Fruit fly (Drosophila melanogaster): Measurements from ENCODE around the gene CG31104.

The CG31104 gene

DNA sequence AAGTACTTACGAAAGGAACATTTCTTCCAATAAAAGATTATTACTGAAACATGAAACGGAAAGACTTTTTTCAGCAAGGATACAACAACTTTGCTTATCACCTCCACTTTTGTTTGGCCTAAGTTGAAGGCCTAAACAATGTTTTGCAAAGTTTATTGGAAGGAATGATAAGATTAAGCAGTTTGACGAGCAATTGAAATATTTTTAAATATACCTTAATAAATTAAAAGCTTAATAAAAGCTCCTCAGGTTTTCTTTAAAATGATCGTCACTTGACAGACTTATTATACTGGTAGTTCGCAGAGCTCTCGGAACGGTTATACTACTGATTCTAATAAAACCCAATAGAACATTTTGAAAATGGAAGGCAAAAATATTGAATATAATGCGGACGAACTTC is at the start of gene CG31104:
Gene CG31104 (plus strand): TSS at position 301 of the 400 bp plus-strand sequence.
- TF ChIP-seq noc (tag; optimal IDR thresholded peaks at IDR 0.05) = no peak

DNA sequence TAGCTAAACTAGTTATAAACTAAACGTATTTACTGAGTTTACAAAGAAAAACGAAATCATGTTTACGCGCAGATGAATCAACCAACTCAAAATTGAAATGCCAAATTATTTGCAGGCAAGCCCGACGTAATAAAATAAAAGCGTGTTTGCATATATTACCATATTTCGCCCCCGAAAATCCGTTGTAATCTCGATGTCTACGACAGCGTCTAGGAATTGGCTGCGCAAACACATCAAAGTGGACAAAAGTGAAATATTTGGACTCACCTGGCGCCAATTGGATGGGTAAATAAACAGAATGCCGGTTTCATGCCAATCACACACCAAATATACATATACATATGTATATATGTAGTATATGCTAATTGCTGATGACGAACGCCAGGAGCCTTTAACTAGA is 49.2 kb upstream of the CG31104 start:
- no peak for TF ChIP-seq noc (tag; optimal IDR thresholded peaks at IDR 0.05)

DNA sequence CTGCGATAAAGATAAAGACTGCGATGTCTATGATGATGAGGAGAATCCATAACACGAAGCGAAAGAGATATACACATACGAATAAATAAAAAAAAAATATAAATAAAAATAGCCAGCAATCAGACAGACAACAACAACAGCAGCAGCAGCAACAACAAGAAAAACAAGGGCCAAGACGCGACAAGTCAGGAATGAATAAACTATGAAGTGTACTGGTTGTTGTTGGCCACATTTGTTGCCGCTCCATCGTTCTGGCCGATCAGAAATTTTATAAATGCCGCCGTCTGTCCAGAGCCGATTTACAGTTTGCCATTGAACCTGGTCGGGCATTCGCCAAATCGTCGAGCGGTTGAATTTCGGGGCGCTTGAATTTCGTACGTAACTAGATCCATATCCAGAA is 48.0 kb upstream of the CG31104 start, which contains the start of gene Jhbp7:
Gene Jhbp7 (plus strand): TSS at position 301 of the 400 bp plus-strand sequence.
- TF ChIP-seq noc (tag; optimal IDR thresholded peaks at IDR 0.05) = no peak

DNA sequence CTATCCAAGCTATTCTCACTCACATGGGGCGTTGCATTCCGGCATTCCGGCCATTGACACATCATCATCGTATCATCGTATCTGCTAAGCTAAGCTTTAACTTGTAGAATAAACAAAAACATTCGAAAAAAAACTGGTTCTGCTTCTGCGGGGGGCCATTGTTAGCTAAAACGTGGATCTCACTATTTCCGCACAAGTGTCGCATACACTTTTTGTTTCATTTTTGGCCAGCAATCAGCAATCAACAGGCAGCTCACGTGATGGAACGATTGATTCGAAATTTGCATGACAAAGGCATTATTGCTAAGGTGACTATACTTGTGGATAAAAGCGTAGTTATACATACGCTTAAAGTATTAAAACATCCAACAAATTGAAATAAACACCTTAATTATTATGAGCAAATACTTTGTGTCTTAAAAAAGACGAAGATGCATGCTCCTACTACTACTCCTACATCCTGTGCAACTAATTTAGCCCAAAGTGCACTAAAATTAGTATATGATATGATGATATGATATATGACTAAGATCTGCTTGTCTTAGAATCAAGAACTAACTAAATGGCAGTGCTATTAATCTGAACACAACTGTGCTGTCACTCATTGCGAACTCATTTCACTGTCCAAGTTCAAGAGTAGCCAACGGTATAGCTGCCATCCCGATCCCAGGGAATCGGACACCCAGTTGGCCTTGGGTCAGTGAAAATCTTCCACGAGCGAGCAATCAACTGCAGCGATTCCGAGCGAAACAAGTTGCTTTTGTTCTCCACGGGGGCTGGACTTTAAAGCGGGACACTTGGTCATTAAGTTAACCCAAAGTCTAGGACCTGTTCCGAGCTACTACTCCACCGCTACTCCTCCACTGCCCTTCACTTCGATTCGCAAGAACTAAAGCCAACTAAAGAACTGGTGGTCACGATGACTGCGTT is 46.2 kb upstream of the CG31104 start:
- no peak for TF ChIP-seq noc (tag; optimal IDR thresholded peaks at IDR 0.05)

DNA sequence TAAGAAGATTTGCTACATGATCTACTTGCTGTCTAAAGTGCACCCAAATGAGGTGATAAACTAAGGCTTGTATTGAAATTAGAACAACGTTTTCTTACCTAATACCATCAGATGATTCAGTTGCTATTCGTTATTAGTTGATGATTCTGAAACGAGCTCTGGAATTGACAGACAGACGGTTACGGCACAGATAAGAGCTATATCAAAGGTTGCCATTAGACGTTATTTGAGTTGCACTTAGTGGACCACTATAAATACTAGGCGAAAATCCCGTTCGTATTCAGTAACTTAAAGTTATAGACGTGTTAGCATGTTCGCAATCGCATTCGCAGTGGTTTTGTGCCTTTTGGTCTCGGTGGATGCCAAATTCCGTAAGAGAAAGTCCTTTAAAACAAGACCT is 45.4 kb upstream of the CG31104 start, which contains the start of gene to:
Gene to (plus strand): TSS at position 301 of the 400 bp plus-strand sequence.
- TF ChIP-seq noc (tag; optimal IDR thresholded peaks at IDR 0.05) = no peak

DNA sequence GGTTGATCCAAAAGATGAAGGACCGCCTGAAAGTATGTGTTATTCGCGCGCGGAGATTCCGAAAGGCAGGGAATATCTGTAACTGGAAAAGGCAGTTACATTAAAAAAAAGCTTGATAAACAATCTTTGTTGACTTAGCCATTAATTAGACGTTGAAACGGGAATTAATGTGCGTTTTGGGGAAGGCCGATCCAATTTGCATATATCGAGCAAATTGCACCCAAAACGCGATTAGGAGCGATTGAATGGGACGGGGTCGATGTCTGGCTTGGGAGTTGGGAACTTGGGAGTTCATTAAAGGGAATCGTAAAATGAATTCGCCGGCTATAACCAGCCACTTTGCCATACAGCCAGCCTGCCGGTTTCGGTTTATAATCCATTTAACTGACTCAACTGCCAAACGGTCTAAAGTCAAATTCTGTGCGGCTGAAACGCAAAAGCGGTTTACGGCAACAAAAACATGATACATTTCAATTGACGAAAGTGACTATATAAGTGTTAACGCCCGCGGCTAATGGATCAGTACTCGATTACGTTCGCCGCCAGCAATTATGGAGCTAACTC is 43.7 kb upstream of the CG31104 start, which contains the start of gene CG11854:
Gene CG11854 (plus strand): TSS at position 514 of the 564 bp plus-strand sequence.
- TF ChIP-seq noc (tag; optimal IDR thresholded peaks at IDR 0.05) = no peak

DNA sequence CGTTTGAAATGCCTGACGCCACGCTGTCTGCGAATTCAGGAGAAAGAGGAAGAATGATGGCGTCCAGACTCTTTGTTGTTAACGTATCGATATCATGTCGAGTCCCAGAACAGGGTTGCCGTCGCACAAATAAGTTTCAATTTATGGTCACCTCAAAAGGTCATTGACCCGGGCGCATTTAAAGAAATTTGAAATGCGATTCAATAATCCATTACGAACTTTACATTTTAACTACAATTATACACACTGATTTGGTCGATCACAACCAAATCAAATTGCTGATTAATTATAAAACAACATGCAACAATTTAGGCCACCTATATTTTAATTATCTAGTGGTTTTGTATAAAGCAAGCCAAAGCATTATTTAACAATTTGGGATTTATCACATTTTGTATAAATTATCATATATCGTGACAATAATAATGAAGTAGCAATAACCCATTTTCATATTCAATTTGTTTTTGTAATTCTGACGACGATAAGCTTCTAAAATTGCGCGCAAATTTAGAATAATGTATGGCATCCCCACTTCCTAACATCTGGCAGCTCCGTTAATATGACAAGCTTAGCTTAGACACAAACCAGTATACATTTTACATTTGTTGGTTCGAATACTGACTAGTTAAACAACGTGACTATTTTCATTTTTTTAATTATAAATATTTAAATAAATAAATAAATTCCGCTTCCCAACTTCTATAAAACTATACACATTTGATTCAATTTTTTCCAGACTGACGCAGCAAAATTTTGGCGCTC is 40.0 kb upstream of the CG31104 start, which contains the start of gene bam:
Gene bam (minus strand): TSS at position 58 of the 762 bp plus-strand sequence.
- no peak for TF ChIP-seq noc (tag; optimal IDR thresholded peaks at IDR 0.05)

DNA sequence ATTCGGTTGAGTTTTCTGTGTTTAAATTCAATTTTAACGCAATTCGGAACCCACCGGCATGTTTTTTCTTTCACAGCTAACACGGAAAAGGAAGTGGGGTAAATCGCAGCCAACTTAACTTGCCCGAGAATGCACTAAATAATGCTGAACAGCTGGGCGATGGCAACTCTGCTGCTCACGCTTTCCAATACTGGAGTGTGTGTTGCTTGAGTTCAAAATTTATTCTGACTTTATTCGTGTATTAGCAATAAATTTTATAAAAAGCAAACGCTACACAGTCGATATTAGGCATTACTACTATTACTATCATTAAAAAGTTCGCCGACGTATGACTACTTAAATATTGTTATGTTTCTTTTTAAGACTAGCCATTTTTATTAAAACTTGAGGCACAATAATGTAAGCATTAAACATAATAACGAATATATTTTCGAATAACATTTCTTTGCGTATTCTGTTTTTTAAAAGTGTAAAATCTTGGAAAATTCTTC is 37.8 kb upstream of the CG31104 start, which contains the start of the genes RpS27 and Nup37:
Gene RpS27 (minus strand): TSS at position 136 of the 491 bp plus-strand sequence.
Gene Nup37 (plus strand): TSS at position 280 of the 491 bp plus-strand sequence.
- peak; percentile 86 for TF ChIP-seq noc (tag; optimal IDR thresholded peaks at IDR 0.05)

DNA sequence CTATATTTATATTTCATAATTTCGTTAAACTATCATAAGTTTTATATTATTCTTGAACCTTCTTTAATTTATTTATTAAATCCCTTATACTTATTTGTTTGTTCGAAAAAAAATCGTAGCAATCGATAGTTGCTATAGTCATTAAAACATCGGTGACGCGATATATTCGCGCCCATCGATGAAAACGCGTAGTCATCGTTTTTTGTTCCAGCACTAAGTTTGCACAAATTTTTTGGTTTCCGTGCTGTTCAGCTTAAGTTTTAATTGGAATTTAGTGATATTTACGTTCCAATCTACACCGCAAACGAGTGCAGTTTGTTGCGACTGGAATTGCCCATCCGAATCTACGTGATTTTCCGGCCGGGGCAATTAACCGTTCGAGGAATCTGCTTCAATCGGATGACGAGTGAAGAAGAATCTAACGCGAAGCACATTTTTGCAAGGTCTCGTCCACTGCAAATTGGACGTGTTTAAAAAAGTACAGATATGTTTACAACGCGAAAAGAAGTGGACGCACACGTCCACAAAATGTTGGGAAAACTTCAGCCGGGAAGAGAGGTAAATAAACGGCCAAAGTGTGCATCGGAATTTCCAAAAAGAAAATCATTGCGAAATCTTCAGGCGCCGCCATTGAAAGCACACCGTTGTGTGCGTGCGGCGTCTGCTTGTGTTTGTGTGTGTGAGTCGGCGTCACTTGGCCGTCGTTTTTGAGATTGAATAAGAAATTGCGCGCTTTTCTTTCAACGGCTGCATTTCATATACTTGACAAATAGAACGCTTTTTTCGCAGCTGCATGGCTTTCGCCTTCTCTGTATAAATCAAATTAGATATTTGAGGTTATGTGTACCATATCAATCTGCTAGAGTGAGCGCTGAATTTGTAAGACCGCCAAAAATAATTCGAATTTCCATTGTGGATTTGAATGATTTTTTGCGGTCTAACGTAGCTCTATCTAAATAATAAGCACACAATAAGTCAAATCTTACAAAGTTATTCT is 35.8 kb upstream of the CG31104 start, which contains the start of gene Nup358:
Gene Nup358 (plus strand): TSS at position 204 of the 997 bp plus-strand sequence.
- TF ChIP-seq noc (tag; optimal IDR thresholded peaks at IDR 0.05) = no peak

DNA sequence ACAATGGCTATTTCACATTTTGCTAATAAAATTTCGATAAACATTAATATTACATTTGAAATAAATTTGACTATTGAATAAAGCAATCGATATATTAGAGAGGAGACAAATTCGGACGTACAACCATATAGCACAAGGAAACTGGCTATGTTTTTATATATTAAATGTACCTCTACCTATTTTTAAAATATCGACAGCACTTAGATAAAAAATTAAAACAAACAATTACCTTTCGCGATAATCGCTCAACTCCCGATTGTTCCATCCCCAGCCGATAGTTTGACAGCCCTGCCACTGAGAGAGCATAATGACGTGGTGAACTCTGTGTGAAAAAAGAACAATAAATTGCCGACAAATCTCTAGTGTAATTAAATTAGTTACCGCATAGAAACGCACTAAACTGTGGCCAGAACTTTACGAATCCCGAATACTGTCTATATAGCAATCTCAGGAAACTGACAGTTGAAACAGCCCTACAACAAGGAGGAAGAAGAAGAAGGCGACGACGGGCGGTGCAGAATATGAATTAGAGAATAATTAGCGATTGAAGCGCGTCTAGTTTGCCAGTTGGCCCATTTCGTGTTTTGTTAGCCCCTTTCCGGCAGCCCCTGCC is 26.5 kb upstream of the CG31104 start, which contains the start of gene CG11857:
Gene CG11857 (plus strand): TSS at position 271 of the 613 bp plus-strand sequence.
- TF ChIP-seq noc (tag; optimal IDR thresholded peaks at IDR 0.05) = peak; percentile 95

DNA sequence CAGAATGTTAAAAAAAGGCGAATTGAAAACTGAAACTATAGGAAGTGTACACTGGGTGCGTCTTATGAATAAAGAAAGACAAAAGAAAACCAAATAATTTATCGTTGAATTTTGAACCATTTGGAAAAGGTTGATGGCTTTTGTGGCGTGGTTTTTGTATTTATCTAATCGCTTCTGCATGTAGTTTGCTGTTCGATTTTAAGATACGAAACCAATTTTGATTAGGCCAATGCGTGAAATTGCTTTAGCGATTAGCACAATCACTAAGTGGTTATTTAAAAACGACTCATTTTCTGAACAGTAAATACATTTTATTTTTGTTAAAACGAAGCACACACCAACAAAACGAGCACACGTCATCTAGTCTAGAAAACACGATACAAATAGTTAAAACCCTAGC is 24.6 kb upstream of the CG31104 start:
- TF ChIP-seq noc (tag; optimal IDR thresholded peaks at IDR 0.05) = no peak

DNA sequence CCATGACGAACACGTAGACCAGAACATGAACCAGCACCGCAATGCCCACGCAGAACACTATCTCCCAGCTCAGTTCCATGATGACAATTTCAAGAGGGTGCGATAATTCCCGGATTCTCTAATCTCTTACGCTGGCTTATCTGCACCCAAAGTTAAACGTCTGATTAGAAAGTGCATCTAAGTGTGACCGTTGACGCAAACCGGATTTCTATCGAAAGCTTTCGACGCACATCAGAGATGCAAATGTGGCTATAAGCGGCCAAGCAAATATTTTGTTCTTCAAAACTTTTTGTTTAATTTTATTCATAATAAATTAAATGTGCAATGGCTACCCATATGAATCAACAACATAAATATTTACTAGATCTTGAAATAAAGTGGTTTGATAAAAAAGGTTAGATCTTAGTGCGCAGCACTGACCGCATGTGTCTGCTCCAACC is 22.9 kb upstream of the CG31104 start, which contains the start of the genes Kdsr and CG11858:
Gene Kdsr (minus strand): TSS at position 177 of the 440 bp plus-strand sequence.
Gene CG11858 (plus strand): TSS at position 420 of the 440 bp plus-strand sequence.
- TF ChIP-seq noc (tag; optimal IDR thresholded peaks at IDR 0.05) = peak; percentile 79

DNA sequence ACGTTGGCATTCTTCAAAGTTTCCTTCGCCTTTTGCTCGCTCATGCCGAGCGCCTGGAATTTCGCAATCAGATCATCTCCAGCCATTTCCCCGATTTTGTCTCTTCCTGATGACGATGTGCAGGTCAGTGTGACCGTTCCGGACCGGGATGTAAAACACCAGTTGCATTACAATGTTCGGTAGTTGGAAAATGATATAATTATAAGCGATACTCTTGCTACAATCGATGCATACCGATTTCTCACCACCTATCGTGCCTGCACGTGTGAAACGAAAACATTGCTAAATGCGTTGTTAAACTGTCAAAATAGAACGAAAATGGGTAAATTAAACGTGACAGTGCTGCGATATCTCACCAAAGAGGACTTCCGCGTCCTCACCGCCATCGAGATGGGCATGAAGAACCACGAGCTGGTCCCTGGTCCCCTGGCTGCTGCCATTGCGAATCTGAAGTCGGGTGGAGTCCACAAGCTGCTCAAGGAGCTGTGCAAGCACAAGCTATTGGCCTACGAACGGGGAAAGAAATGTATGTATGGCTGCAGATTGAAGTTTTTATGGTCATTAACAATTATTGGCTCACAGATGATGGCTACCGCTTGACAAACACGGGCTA is 19.6 kb upstream of the CG31104 start, which contains the start of the genes GlnRS and RIOK2:
Gene GlnRS (minus strand): TSS at position 133 of the 613 bp plus-strand sequence.
Gene RIOK2 (plus strand): TSS at position 256 of the 613 bp plus-strand sequence.
- TF ChIP-seq noc (tag; optimal IDR thresholded peaks at IDR 0.05) = peak; percentile 5

Data from whole organism, larva.